Worm (Caenorhabditis elegans) whole organism, young adult: Measurements from ENCODE around the gene B0507.7.

ENCODE experiments used
- B0019.2 ChIP-seq: fragments of 200-800 bp; sonication (Bioruptor generic); conservative IDR thresholded peaks from 2 replicates; pipeline ENCODE4 v1.3.6; 2022; ENCODE audit warnings: missing genetic modification reagents, missing genetic modification characterization, missing compliant biosample characterization
- F49E8.2 ChIP-seq: sonication (generic microtip); optimal IDR thresholded peaks from 3 replicates; lab custom pipeline; 2017; ENCODE audit warnings: missing genetic modification characterization, mild to moderate bottlenecking, missing compliant biosample characterization, antibody characterized with exemption, moderate library complexity; ENCODE audit not compliant: insufficient read depth
- Y95B8A.8 ChIP-seq: fragments of 200-800 bp; sonication (Bioruptor generic); IDR thresholded peaks from 2 replicates; pipeline ENCODE4 v1.3.6; 2022; ENCODE audit warnings: missing genetic modification reagents, missing genetic modification characterization, missing compliant biosample characterization
- dpl-1 ChIP-seq: fragments of 150-350 bp; optimal IDR thresholded peaks from 2 replicates; lab custom pipeline; 2014; ENCODE audit warnings: missing biosample characterization, missing genetic modification reagents, missing genetic modification characterization
- him-1 ChIP-seq: sonication (generic microtip); optimal IDR thresholded peaks from 2 replicates; lab custom pipeline; 2016; ENCODE audit warnings: missing genotype, missing genetic modification reagents, missing genetic modification characterization, missing compliant biosample characterization
- nhr-90 ChIP-seq: sonication (generic microtip); optimal IDR thresholded peaks from 2 replicates; lab custom pipeline; 2016; ENCODE audit warnings: missing genotype, mild to moderate bottlenecking, missing genetic modification characterization, missing compliant biosample characterization
- pha-4 ChIP-seq: fragments of 150-350 bp; sonication (generic microtip); optimal IDR thresholded peaks from 2 replicates; lab custom pipeline; 2014; ENCODE audit warnings: missing biosample characterization, missing genetic modification reagents, missing genetic modification characterization

ce11 chrV:8792814-8793213 lies 34.3 kb upstream of the B0507.7 start:
- TF ChIP-seq dpl-1 (GFP tag; lab: Kevin White, UChicago) (no peak), pha-4 (tag; lab: Kevin White, UChicago) (no peak), him-1 (tag; lab: Kevin White, UChicago) (no peak), nhr-90 (tag; lab: Kevin White, UChicago) (no peak), B0019.2 (GFP tag; lab: Robert Waterston, UW) (no peak), Y95B8A.8 (GFP tag; lab: Robert Waterston, UW) (no peak), F49E8.2 (no peak)
